Fruit fly (Drosophila melanogaster) whole organism, embryonic: ENCODE data around the gene CG43850.

Experiments
- Bdp1 ChIP-seq: fragments of 200-800 bp; sonication (Bioruptor generic); optimal IDR thresholded peaks from 3 replicates; lab custom pipeline; 2016; ENCODE audit warnings: missing biosample characterization, missing genetic modification characterization
- Blimp-1 ChIP-seq: fragments of 200-800 bp; sonication (Bioruptor generic); optimal IDR thresholded peaks from 3 replicates; lab custom pipeline; 2018; ENCODE audit warnings: missing biosample characterization, missing genetic modification characterization, mild to moderate bottlenecking, moderate library complexity, missing genetic modification reagents
- CG10462 ChIP-seq: fragments of 200-800 bp; sonication (Bioruptor generic); optimal IDR thresholded peaks from 2 replicates; lab custom pipeline; 2016; ENCODE audit warnings: missing biosample characterization, missing genetic modification characterization
- CG11398 ChIP-seq: fragments of 200-800 bp; sonication (Bioruptor generic); optimal IDR thresholded peaks from 2 replicates; lab custom pipeline; 2016; ENCODE audit warnings: missing biosample characterization, missing genetic modification characterization
- CG12744 ChIP-seq: fragments of 200-800 bp; sonication (Bioruptor generic); optimal IDR thresholded peaks from 2 replicates; lab custom pipeline; 2016; ENCODE audit warnings: missing biosample characterization, missing genetic modification characterization
- CG12769 ChIP-seq: fragments of 200-800 bp; sonication (Bioruptor generic); optimal IDR thresholded peaks from 2 replicates; lab custom pipeline; 2019; ENCODE audit warnings: missing biosample characterization, mild to moderate bottlenecking, missing genetic modification characterization, moderate library complexity
- CG16815 ChIP-seq: fragments of 200-800 bp; sonication (Bioruptor generic); optimal IDR thresholded peaks from 3 replicates; lab custom pipeline; 2017; ENCODE audit warnings: missing biosample characterization, mild to moderate bottlenecking, missing genetic modification characterization
- CG17568 ChIP-seq: fragments of 200-800 bp; sonication (Bioruptor generic); optimal IDR thresholded peaks from 2 replicates; lab custom pipeline; 2018; ENCODE audit warnings: missing biosample characterization, mild to moderate bottlenecking, missing genetic modification characterization, moderate library complexity
- CG18619 ChIP-seq: fragments of 200-800 bp; sonication (Bioruptor generic); optimal IDR thresholded peaks from 3 replicates; lab custom pipeline; 2017; ENCODE audit warnings: missing biosample characterization, mild to moderate bottlenecking, missing genetic modification characterization
- CG2120 ChIP-seq: fragments of 200-800 bp; sonication (Bioruptor generic); optimal IDR thresholded peaks from 3 replicates; lab custom pipeline; 2016; ENCODE audit warnings: missing biosample characterization, missing genetic modification characterization
- CG2712 ChIP-seq: fragments of 200-800 bp; optimal IDR thresholded peaks from 3 replicates; lab custom pipeline; 2019; ENCODE audit warnings: missing biosample characterization, mild to moderate bottlenecking, missing genetic modification characterization, moderate library complexity
- CG2889 ChIP-seq: fragments of 200-800 bp; sonication (Bioruptor generic); IDR thresholded peaks from 3 replicates; pipeline ENCODE4 v1.3.6; 2022; ENCODE audit warnings: missing biosample characterization, missing genetic modification characterization
- CG31388 ChIP-seq: fragments of 200-800 bp; sonication (Bioruptor generic); optimal IDR thresholded peaks from 2 replicates; lab custom pipeline; 2016; ENCODE audit warnings: missing biosample characterization, missing genetic modification characterization
- CG32772 ChIP-seq: fragments of 200-800 bp; sonication (Bioruptor generic); IDR thresholded peaks from 2 replicates; pipeline ENCODE4 v1.3.6; 2022; ENCODE audit warnings: missing biosample characterization, missing genetic modification characterization
- CG3726 ChIP-seq: fragments of 200-800 bp; sonication (Bioruptor generic); IDR thresholded peaks from 3 replicates; pipeline ENCODE4, ENCODE4 v1.3.6; 2022; ENCODE audit warnings: missing biosample characterization, missing genetic modification characterization
- CG3838 ChIP-seq: fragments of 200-800 bp; sonication (Bioruptor generic); optimal IDR thresholded peaks from 3 replicates; lab custom pipeline; 2016; ENCODE audit warnings: missing biosample characterization, missing genetic modification characterization
- CG4820 ChIP-seq: fragments of 200-800 bp; sonication (Bioruptor generic); optimal IDR thresholded peaks from 3 replicates; lab custom pipeline; 2016; ENCODE audit warnings: missing biosample characterization, missing genetic modification characterization
- CG5953 ChIP-seq: fragments of 200-800 bp; sonication (Bioruptor generic); IDR thresholded peaks from 2 replicates; pipeline ENCODE4 v1.3.6; 2022; ENCODE audit warnings: missing biosample characterization, missing genetic modification characterization
- CG8359 ChIP-seq: fragments of 200-800 bp; sonication (Bioruptor generic); optimal IDR thresholded peaks from 2 replicates; lab custom pipeline; 2017; ENCODE audit warnings: missing biosample characterization, mild to moderate bottlenecking, missing genetic modification characterization, borderline replicate concordance
- CG8765 ChIP-seq: fragments of 200-800 bp; sonication (Bioruptor generic); IDR thresholded peaks from 2 replicates; pipeline ENCODE4 v1.3.6; 2022; ENCODE audit warnings: missing biosample characterization, missing genetic modification characterization
- CG9215 ChIP-seq: fragments of 200-800 bp; sonication (Bioruptor generic); IDR thresholded peaks from 2 replicates; pipeline ENCODE4 v1.3.6; 2022; ENCODE audit warnings: missing biosample characterization, missing genetic modification characterization
- CG9609 ChIP-seq: fragments of 200-800 bp; sonication (Bioruptor generic); optimal IDR thresholded peaks from 3 replicates; lab custom pipeline; 2016; ENCODE audit warnings: missing biosample characterization, missing genetic modification characterization
- CG9817 ChIP-seq: fragments of 200-800 bp; sonication (Bioruptor generic); optimal IDR thresholded peaks from 2 replicates; lab custom pipeline; 2018; ENCODE audit warnings: missing biosample characterization, mild to moderate bottlenecking, missing genetic modification characterization, moderate library complexity
- CTCF ChIP-seq: fragments of 200-800 bp; sonication (Bioruptor generic); optimal IDR thresholded peaks from 2 replicates; lab custom pipeline; 2017; ENCODE audit warnings: missing biosample characterization, mild to moderate bottlenecking, missing genetic modification characterization, moderate library complexity
- D19A ChIP-seq: fragments of 200-800 bp; optimal IDR thresholded peaks from 3 replicates; lab custom pipeline; 2019; ENCODE audit warnings: missing biosample characterization, mild to moderate bottlenecking, missing genetic modification characterization, moderate library complexity
- Doc2 ChIP-seq: fragments of 200-800 bp; sonication (Bioruptor generic); IDR thresholded peaks from 2 replicates; pipeline ENCODE4 v1.3.6; 2022; ENCODE audit warnings: missing biosample characterization, missing genetic modification characterization
- ERR ChIP-seq: fragments of 200-800 bp; sonication (Bioruptor generic); optimal IDR thresholded peaks from 2 replicates; lab custom pipeline; 2016; ENCODE audit warnings: missing biosample characterization, missing genetic modification characterization
- H15 ChIP-seq: fragments of 200-800 bp; sonication (Bioruptor generic); IDR thresholded peaks from 3 replicates; pipeline ENCODE4 v1.3.6; 2022; ENCODE audit warnings: missing biosample characterization, missing genetic modification characterization
- H2.0 ChIP-seq: fragments of 200-800 bp; sonication (Bioruptor generic); IDR thresholded peaks from 2 replicates; pipeline ENCODE4 v1.3.6; 2022; ENCODE audit warnings: missing biosample characterization, missing genetic modification characterization
- Hey ChIP-seq: fragments of 200-800 bp; sonication (Bioruptor generic); optimal IDR thresholded peaks from 3 replicates; lab custom pipeline; 2018; ENCODE audit warnings: missing biosample characterization, mild to moderate bottlenecking, missing genetic modification characterization
- Hmr ChIP-seq: fragments of 200-800 bp; sonication (Bioruptor generic); optimal IDR thresholded peaks from 3 replicates; lab custom pipeline; 2017; ENCODE audit warnings: mild to moderate bottlenecking, missing biosample characterization, missing genetic modification reagents, missing genetic modification characterization
- Hr78 ChIP-seq, 2 experiments: fragments of 200-800 bp in 1 of 2; fragments of >200 bp in 1 of 2; sonication (Bioruptor generic) in 1 of 2; optimal IDR thresholded peaks; 2 replicates each; lab custom pipeline; 2017 to 2019; ENCODE audit warnings: missing biosample characterization in 2 of 2, missing genetic modification characterization in 2 of 2, mild to moderate bottlenecking in 1 of 2, moderate library complexity in 1 of 2
- NC2α ChIP-seq: fragments of 200-800 bp; sonication (Bioruptor generic); optimal IDR thresholded peaks from 2 replicates; lab custom pipeline; 2016; ENCODE audit warnings: missing biosample characterization, missing genetic modification characterization
- Oaz ChIP-seq: fragments of 200-800 bp; sonication (Bioruptor generic); IDR thresholded peaks from 2 replicates; pipeline ENCODE4 v1.3.6; 2022; ENCODE audit warnings: missing biosample characterization, missing genetic modification characterization
- Spps ChIP-seq: fragments of 200-800 bp; sonication (Bioruptor generic); optimal IDR thresholded peaks from 2 replicates; lab custom pipeline; 2018; ENCODE audit warnings: missing biosample characterization, mild to moderate bottlenecking, missing genetic modification characterization
- Sry-β ChIP-seq: fragments of 200-800 bp; sonication (Bioruptor generic); optimal IDR thresholded peaks from 2 replicates; lab custom pipeline; 2018; ENCODE audit warnings: missing biosample characterization, mild to moderate bottlenecking, missing genetic modification characterization, moderate library complexity
- bcd ChIP-seq: fragments of 200-800 bp; sonication (Bioruptor generic); optimal IDR thresholded peaks from 2 replicates; lab custom pipeline; 2017; ENCODE audit warnings: missing biosample characterization, mild to moderate bottlenecking, missing genetic modification characterization
- dan ChIP-seq: fragments of 200-800 bp; sonication (Bioruptor generic); IDR thresholded peaks from 2 replicates; pipeline ENCODE4 v1.3.6; 2022; ENCODE audit warnings: missing biosample characterization, missing genetic modification characterization
- ems ChIP-seq: fragments of 200-800 bp; sonication (Bioruptor generic); optimal IDR thresholded peaks from 3 replicates; lab custom pipeline; 2016; ENCODE audit warnings: missing biosample characterization, missing genetic modification characterization
- esg ChIP-seq: fragments of 200-800 bp; sonication (Bioruptor generic); conservative IDR thresholded peaks from 2 replicates; pipeline ENCODE4 v1.3.6; 2022; ENCODE audit warnings: missing biosample characterization, missing genetic modification characterization
- eyg ChIP-seq: fragments of 200-800 bp; sonication (Bioruptor generic); optimal IDR thresholded peaks from 3 replicates; lab custom pipeline; 2016; ENCODE audit warnings: missing biosample characterization, missing genetic modification characterization
- gce ChIP-seq: fragments of 200-800 bp; sonication (Bioruptor generic); IDR thresholded peaks from 3 replicates; pipeline ENCODE4 v1.3.6; 2022; ENCODE audit warnings: missing biosample characterization, missing genetic modification characterization
- gcm ChIP-seq: fragments of 200-800 bp; sonication (Bioruptor generic); optimal IDR thresholded peaks from 2 replicates; lab custom pipeline; 2019; ENCODE audit warnings: missing biosample characterization, mild to moderate bottlenecking, missing genetic modification characterization, moderate library complexity
- gt ChIP-seq: fragments of 200-800 bp; sonication (Bioruptor generic); IDR thresholded peaks from 2 replicates; pipeline ENCODE4 v1.3.6; 2022; ENCODE audit warnings: missing biosample characterization, missing genetic modification characterization
- ham ChIP-seq: fragments of 200-800 bp; sonication (Bioruptor generic); IDR thresholded peaks from 2 replicates; pipeline ENCODE4 v1.3.6; 2022; ENCODE audit warnings: missing biosample characterization, missing genetic modification characterization
- kni ChIP-seq: fragments of 200-800 bp; sonication (Bioruptor generic); optimal IDR thresholded peaks from 3 replicates; lab custom pipeline; 2017; ENCODE audit warnings: mild to moderate bottlenecking, missing biosample characterization, missing genetic modification reagents, missing genetic modification characterization
- lilli ChIP-seq: fragments of 200-800 bp; sonication (Bioruptor generic); optimal IDR thresholded peaks from 3 replicates; lab custom pipeline; 2016; ENCODE audit warnings: missing biosample characterization, missing genetic modification characterization
- mam ChIP-seq: fragments of 200-800 bp; sonication (Bioruptor generic); optimal IDR thresholded peaks from 3 replicates; lab custom pipeline; 2016; ENCODE audit warnings: missing biosample characterization, missing genetic modification characterization
- mld ChIP-seq: fragments of 200-800 bp; sonication (Bioruptor generic); IDR thresholded peaks from 3 replicates; pipeline ENCODE4 v1.3.6; 2022; ENCODE audit warnings: missing biosample characterization, missing genetic modification characterization; ENCODE audit not compliant: partially characterized antibody
- otp ChIP-seq: fragments of 200-800 bp; sonication (Bioruptor generic); IDR thresholded peaks from 3 replicates; pipeline ENCODE4, ENCODE4 v1.3.6; 2022; ENCODE audit warnings: missing biosample characterization, missing genetic modification characterization
- sim ChIP-seq: fragments of 200-800 bp; sonication (Bioruptor generic); IDR thresholded peaks from 2 replicates; pipeline ENCODE4 v1.3.6; 2022; ENCODE audit warnings: missing biosample characterization, missing genetic modification characterization
- sr ChIP-seq: fragments of 200-800 bp; sonication (Bioruptor generic); IDR thresholded peaks from 3 replicates; pipeline ENCODE4 v1.3.6; 2022; ENCODE audit warnings: missing biosample characterization, missing genetic modification characterization
- ssp ChIP-seq: fragments of 200-800 bp; sonication (Bioruptor generic); IDR thresholded peaks from 2 replicates; pipeline ENCODE4 v1.3.6; 2022; ENCODE audit warnings: missing biosample characterization, missing genetic modification characterization
- vvl ChIP-seq: fragments of 200-800 bp; sonication (Bioruptor generic); IDR thresholded peaks from 2 replicates; pipeline ENCODE4 v1.3.6; 2022; ENCODE audit warnings: missing biosample characterization, missing genetic modification characterization

CG43850 gene

DNA sequence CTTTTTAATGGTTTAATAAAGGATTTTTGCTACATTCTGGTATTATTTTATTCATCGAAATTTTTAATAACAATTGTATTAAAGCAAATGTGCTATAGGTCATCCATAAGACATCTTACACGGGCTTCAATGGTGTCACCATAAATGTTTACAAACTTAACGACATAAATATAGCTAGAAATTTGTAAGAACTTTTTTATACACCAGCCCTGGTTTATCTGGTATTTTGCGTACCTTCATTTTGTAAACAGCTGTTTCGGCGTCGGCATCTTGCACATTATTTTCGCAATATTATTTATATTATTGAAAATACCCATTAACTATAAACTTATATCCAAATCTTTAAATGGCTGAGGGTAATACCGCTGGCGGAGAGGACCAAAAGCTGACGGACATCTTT, 47.9 kb upstream of the CG43850 start, which contains the start of gene Tap42 (continued):
- TF ChIP-seq CG8765 (GFP tag; lab: Robert Waterston, UW), result no peak
- TF ChIP-seq ems (GFP tag; lab: Kevin White, UChicago), result no peak
- no peak for TF ChIP-seq CG32772 (GFP tag; lab: Robert Waterston, UW)
- no peak for TF ChIP-seq Doc2
- no peak for TF ChIP-seq CG9215 (GFP tag; lab: Robert Waterston, UW)
- peak; percentile 13 for TF ChIP-seq CG12744 (GFP tag; lab: Kevin White, UChicago)
- no peak for TF ChIP-seq ERR (GFP tag; lab: Kevin White, UChicago)
- TF ChIP-seq CG12769 (tag; lab: Kevin White, UChicago), result no peak
- no peak for TF ChIP-seq CG18619 (GFP tag; lab: Kevin White, UChicago)
- no peak for TF ChIP-seq vvl (GFP tag; lab: Robert Waterston, UW)
- TF ChIP-seq CG9817, result no peak
- TF ChIP-seq Hey, result no peak
- no peak for TF ChIP-seq CG17568 (GFP tag; lab: Kevin White, UChicago)
- TF ChIP-seq CG9609 (GFP tag; lab: Kevin White, UChicago), result no peak
- TF ChIP-seq CG3726 (GFP tag; lab: Robert Waterston, UW), result no peak
- no peak for TF ChIP-seq kni (GFP tag; lab: Kevin White, UChicago)
- TF ChIP-seq CG10462 (GFP tag; lab: Kevin White, UChicago), result no peak
- no peak for TF ChIP-seq mld (GFP tag; lab: Robert Waterston, UW)
- no peak for TF ChIP-seq gt (GFP tag; lab: Robert Waterston, UW)
- no peak for TF ChIP-seq ssp
- no peak for TF ChIP-seq Bdp1 (GFP tag; lab: Kevin White, UChicago)
- no peak for TF ChIP-seq CG8359 (GFP tag; lab: Kevin White, UChicago)
- no peak for TF ChIP-seq sr (GFP tag; lab: Robert Waterston, UW)
- TF ChIP-seq CG2120 (GFP tag; lab: Kevin White, UChicago), result peak; percentile 62
- TF ChIP-seq Spps, result no peak
- no peak for TF ChIP-seq Oaz
- TF ChIP-seq CG2712 (tag; lab: Kevin White, UChicago), result peak; percentile 38
- no peak for TF ChIP-seq CG5953 (GFP tag; lab: Robert Waterston, UW)
- TF ChIP-seq bcd (GFP tag; lab: Kevin White, UChicago), result no peak
- TF ChIP-seq gcm, result no peak
- TF ChIP-seq Sry-β (GFP tag; lab: Kevin White, UChicago), result peak; percentile 79
- no peak for TF ChIP-seq Hr78 (GFP tag; optimal IDR thresholded peaks at IDR 0.05; lab: Kevin White, UChicago)
- no peak for TF ChIP-seq CG11398 (GFP tag; lab: Kevin White, UChicago)
- no peak for TF ChIP-seq esg
- no peak for TF ChIP-seq CG16815 (GFP tag; lab: Kevin White, UChicago)
- TF ChIP-seq H15 (GFP tag; lab: Robert Waterston, UW), result no peak
- TF ChIP-seq Hmr (GFP tag; lab: Kevin White, UChicago), result no peak
- TF ChIP-seq otp (GFP tag; lab: Robert Waterston, UW), result no peak
- TF ChIP-seq sim (GFP tag; lab: Robert Waterston, UW), result no peak
- TF ChIP-seq dan, result no peak
- TF ChIP-seq CG31388, result no peak
- TF ChIP-seq CG4820, result no peak
- no peak for TF ChIP-seq ham (GFP tag; lab: Robert Waterston, UW)
- TF ChIP-seq D19A, result no peak
- no peak for TF ChIP-seq mam
- no peak for TF ChIP-seq gce (GFP tag; lab: Robert Waterston, UW)
- TF ChIP-seq lilli (GFP tag; lab: Kevin White, UChicago), result peak; percentile 51
- TF ChIP-seq CTCF (GFP tag; lab: Kevin White, UChicago), result no peak
- TF ChIP-seq eyg, result no peak
- no peak for TF ChIP-seq CG2889 (GFP tag; lab: Robert Waterston, UW)
- TF ChIP-seq H2.0, result no peak
- TF ChIP-seq Blimp-1 (GFP tag; lab: Kevin White, UChicago), result no peak
- TF ChIP-seq NC2α, result no peak
- no peak for TF ChIP-seq CG3838 (GFP tag; lab: Kevin White, UChicago)
